Worm (Caenorhabditis elegans) whole organism, L1 larva: ENCODE measurements around the gene dct-1.

Source experiments
- ama-1 ChIP-seq: fragments of 150-350 bp; optimal IDR thresholded peaks from 2 replicates; lab custom pipeline; 2014
- egl-27 ChIP-seq, 2 experiments: fragments of 150-350 bp in 1 of 2; sonication (generic microtip); optimal IDR thresholded peaks; 3 replicates each; lab custom pipeline; 2017 to 2018; ENCODE audit warnings: missing biosample characterization in 2 of 2, missing genetic modification characterization in 2 of 2, missing genetic modification reagents in 2 of 2
- fkh-8 ChIP-seq: sonication (generic microtip); optimal IDR thresholded peaks from 2 replicates; lab custom pipeline; 2016; ENCODE audit warnings: mild to moderate bottlenecking, missing genetic modification characterization, missing compliant biosample characterization
- fos-1 ChIP-seq: fragments of 150-350 bp; optimal IDR thresholded peaks from 2 replicates; lab custom pipeline; 2014; ENCODE audit warnings: missing biosample characterization, missing genetic modification characterization
- mep-1 ChIP-seq: fragments of 150-350 bp; optimal IDR thresholded peaks from 2 replicates; lab custom pipeline; 2014; ENCODE audit warnings: missing biosample characterization, missing genetic modification characterization
- nhr-84 ChIP-seq: sonication (generic microtip); optimal IDR thresholded peaks from 2 replicates; lab custom pipeline; 2017; ENCODE audit warnings: missing biosample characterization, missing genetic modification characterization
- sox-4 ChIP-seq: sonication (generic microtip); optimal IDR thresholded peaks from 2 replicates; lab custom pipeline; 2016; ENCODE audit warnings: missing genetic modification characterization, missing compliant biosample characterization
- tbx-2 ChIP-seq: sonication (generic microtip); optimal IDR thresholded peaks from 2 replicates; lab custom pipeline; 2016; ENCODE audit warnings: missing genetic modification characterization, missing compliant biosample characterization
- ztf-4 ChIP-seq: fragments of 150-350 bp; optimal IDR thresholded peaks from 2 replicates; lab custom pipeline; 2014; ENCODE audit warnings: missing biosample characterization, missing genetic modification characterization

DNA sequence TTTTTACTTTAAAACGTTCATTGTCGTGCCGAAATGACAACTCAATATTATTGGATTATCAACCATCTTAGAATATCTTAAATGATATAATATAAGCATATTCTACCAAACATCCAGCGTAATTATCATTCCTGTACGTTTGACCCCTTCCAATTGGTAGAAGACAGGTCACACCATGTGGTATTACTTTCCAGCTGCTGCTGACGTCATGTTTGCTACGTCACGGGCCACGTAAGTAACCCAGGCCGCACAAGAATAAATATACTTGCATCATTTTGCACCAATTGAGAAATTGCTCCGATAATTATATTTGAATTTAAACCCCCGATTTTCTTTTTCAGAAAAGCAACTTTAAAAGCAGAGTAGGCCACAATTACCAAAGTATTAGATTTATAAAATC, 38.5 kb upstream of the dct-1 start:
- TF ChIP-seq egl-27 (tag; optimal IDR thresholded peaks at IDR 0.05; lab: Kevin White, UChicago) (no peak), mep-1 (no peak), fkh-8 (tag; lab: Kevin White, UChicago) (no peak), nhr-84 (tag; lab: Kevin White, UChicago) (no peak), fos-1 (tag; lab: Kevin White, UChicago) (no peak), ztf-4 (no peak), tbx-2 (tag; lab: Kevin White, UChicago) (no peak), sox-4 (tag; lab: Kevin White, UChicago) (no peak), ama-1 (lab: Kevin White, UChicago) (no peak)
